Worm (Caenorhabditis elegans): Measurements from ENCODE around the gene T27A1.3.
"Not testable (repeated sequence)": the region's sequence is repeated elsewhere in the genome, so short reads cannot be mapped to it uniquely, and the experiment has no call there.

The T27A1.3 gene

DNA sequence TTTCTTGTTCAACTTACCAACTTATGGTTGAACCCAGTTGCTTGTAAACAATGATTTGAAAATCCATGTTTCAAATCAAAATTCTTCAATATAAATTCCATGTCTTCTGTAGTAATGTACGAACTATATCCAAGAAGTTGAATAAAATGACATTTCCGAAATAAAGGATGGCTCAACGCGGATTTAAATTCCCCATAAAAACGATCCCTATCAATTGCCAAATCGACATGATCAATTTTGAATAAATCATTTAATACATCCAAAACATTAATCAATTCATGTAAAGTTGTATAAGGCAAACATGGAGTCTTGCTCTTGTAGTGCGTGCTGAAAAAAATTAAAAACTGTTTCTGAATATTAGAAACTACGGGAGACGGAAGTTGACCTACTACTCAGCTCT, 55.8 kb downstream of the T27A1.3 start, which contains the start of gene W08F4.10:
TSS of gene W08F4.10 (minus strand) at position 101 of the 400 bp plus-strand sequence.
- TF ChIP-seq M03D4.4 (tag; optimal IDR thresholded peaks at IDR 0.05) = no peak
- TF ChIP-seq lin-13 (tag; optimal IDR thresholded peaks at IDR 0.05) = no peak
- TF ChIP-seq elt-1 (tag; optimal IDR thresholded peaks at IDR 0.05; ENCODE audit: borderline replicate concordance, insufficient read depth) = no peak
- TF ChIP-seq ztf-11 (tag; optimal IDR thresholded peaks at IDR 0.05) = no peak
- TF ChIP-seq bed-3 (GFP tag; optimal IDR thresholded peaks at IDR 0.05) = no peak
- no peak for TF ChIP-seq blmp-1 (tag; optimal IDR thresholded peaks at IDR 0.05)
- TF ChIP-seq unc-39 (tag; optimal IDR thresholded peaks at IDR 0.05) = no peak
- no peak for TF ChIP-seq lsy-2 (tag; optimal IDR thresholded peaks at IDR 0.05)
- TF ChIP-seq zip-8 (tag; optimal IDR thresholded peaks at IDR 0.05) = no peak
- no peak for TF ChIP-seq lin-32 (GFP tag; optimal IDR thresholded peaks at IDR 0.05)
- no peak for TF ChIP-seq sptf-1 (tag; optimal IDR thresholded peaks at IDR 0.05)
- TF ChIP-seq tbx-8 (GFP tag; optimal IDR thresholded peaks at IDR 0.05) = no peak
- no peak for TF ChIP-seq nhr-28 (tag; optimal IDR thresholded peaks at IDR 0.05)
- no peak for TF ChIP-seq ceh-83 (GFP tag; optimal IDR thresholded peaks at IDR 0.05)
- TF ChIP-seq drap-1 (GFP tag; optimal IDR thresholded peaks at IDR 0.05) = no peak
- no peak for TF ChIP-seq cnd-1 (tag; optimal IDR thresholded peaks at IDR 0.05)

DNA sequence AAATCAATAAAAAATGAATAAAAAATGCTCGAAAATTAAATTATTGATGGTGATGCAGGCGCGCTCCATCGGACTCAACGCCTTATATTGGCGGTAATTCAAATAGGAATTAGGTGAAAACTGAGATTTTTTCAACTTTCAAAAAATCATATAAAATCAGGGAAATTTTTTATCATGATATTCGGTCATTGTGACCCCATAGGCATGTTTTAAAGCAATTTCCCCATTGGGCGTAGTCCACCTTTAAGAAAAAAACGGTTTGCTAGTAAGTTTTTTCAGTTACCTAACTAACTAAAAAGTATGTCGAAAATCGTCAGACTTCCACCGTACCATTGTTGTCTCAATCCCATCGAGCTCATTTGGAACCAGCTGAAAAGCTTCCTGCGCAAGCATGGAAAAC, 57.9 kb downstream of the T27A1.3 start, which contains the start of gene W08F4.1:
TSS of gene W08F4.1 (plus strand) at position 301 of the 400 bp plus-strand sequence.
- not testable (repeated sequence) for TF ChIP-seq unc-39 (tag; optimal IDR thresholded peaks at IDR 0.05); cnd-1 (tag; optimal IDR thresholded peaks at IDR 0.05); ces-1 (GFP tag; optimal IDR thresholded peaks at IDR 0.05)

Measured in whole organism, mixed stage, embryonic.